Worm (Caenorhabditis elegans) whole organism, L4 larva: ENCODE data around the gene R08C7.5.

Experiments
- F37D6.2 ChIP-seq: sonication (generic microtip); optimal IDR thresholded peaks from 2 replicates; lab custom pipeline; 2016; ENCODE audit warnings: mild to moderate bottlenecking, missing genetic modification characterization, missing compliant biosample characterization
- F49E8.2 ChIP-seq: sonication (generic microtip); optimal IDR thresholded peaks from 2 replicates; lab custom pipeline; 2016; ENCODE audit warnings: missing compliant biosample characterization, mild to moderate bottlenecking, missing genetic modification characterization, borderline replicate concordance
- R02D3.7 ChIP-seq: fragments of 150-350 bp; sonication (generic microtip); optimal IDR thresholded peaks from 3 replicates; lab custom pipeline; 2014; ENCODE audit warnings: missing biosample characterization, missing genetic modification characterization
- T20F7.1 ChIP-seq: fragments of 200-800 bp; sonication (Bioruptor generic); optimal IDR thresholded peaks from 2 replicates; lab custom pipeline; 2018; ENCODE audit warnings: mild to moderate bottlenecking, missing genetic modification characterization, missing compliant biosample characterization
- T26A8.4 ChIP-seq: fragments of 200-800 bp; sonication (Bioruptor generic); IDR thresholded peaks from 2 replicates; pipeline ENCODE4 v1.3.6; 2022; ENCODE audit warnings: missing genetic modification characterization, missing compliant biosample characterization
- Y48G9A.11 ChIP-seq: fragments of 200-800 bp; sonication (Bioruptor generic); IDR thresholded peaks from 2 replicates; pipeline ENCODE4 v1.3.6; 2022; ENCODE audit warnings: missing genetic modification reagents, missing genetic modification characterization, missing compliant biosample characterization
- Y5F2A.4 ChIP-seq: fragments of 200-800 bp; sonication (Bioruptor generic); optimal IDR thresholded peaks from 2 replicates; lab custom pipeline; 2018; ENCODE audit warnings: mild to moderate bottlenecking, missing genetic modification characterization, missing compliant biosample characterization
- Y75B8A.6 ChIP-seq: fragments of 200-800 bp; sonication (Bioruptor generic); IDR thresholded peaks from 2 replicates; pipeline ENCODE4 v1.3.6; 2022; ENCODE audit warnings: missing genetic modification reagents, missing genetic modification characterization, missing compliant biosample characterization
- arid-1 ChIP-seq: fragments of 200-800 bp; sonication (Bioruptor generic); conservative IDR thresholded peaks from 2 replicates; pipeline ENCODE4 v1.3.6; 2022; ENCODE audit warnings: missing genetic modification reagents, missing genetic modification characterization, missing compliant biosample characterization
- attf-4 ChIP-seq: sonication (generic microtip); optimal IDR thresholded peaks from 3 replicates; lab custom pipeline; 2017; ENCODE audit warnings: missing biosample characterization, missing genetic modification characterization
- ceh-28 ChIP-seq: fragments of 150-350 bp; optimal IDR thresholded peaks from 2 replicates; lab custom pipeline; 2014; ENCODE audit warnings: missing biosample characterization, missing genetic modification reagents, missing genetic modification characterization
- ceh-62 ChIP-seq: sonication (generic microtip); optimal IDR thresholded peaks from 2 replicates; lab custom pipeline; 2017; ENCODE audit warnings: missing biosample characterization, missing genetic modification characterization
- ceh-82 ChIP-seq: sonication (generic microtip); optimal IDR thresholded peaks from 2 replicates; lab custom pipeline; 2017; ENCODE audit warnings: missing biosample characterization, missing genetic modification characterization
- cey-2 ChIP-seq: sonication (generic microtip); optimal IDR thresholded peaks from 3 replicates; lab custom pipeline; 2017; ENCODE audit warnings: missing genetic modification characterization, mild to moderate bottlenecking, missing compliant biosample characterization, antibody characterized with exemption, borderline replicate concordance; ENCODE audit not compliant: insufficient read depth
- daf-16 ChIP-seq, 3 experiments: sonication (generic microtip); optimal IDR thresholded peaks; 2 replicates each; lab custom pipeline; 2016 to 2017; ENCODE audit warnings: missing genetic modification characterization in 3 of 3, missing genetic modification reagents in 3 of 3, mild to moderate bottlenecking in 2 of 3, missing compliant biosample characterization in 2 of 3, missing biosample characterization in 1 of 3, moderate library complexity in 1 of 3
- dpl-1 ChIP-seq: fragments of 150-350 bp; optimal IDR thresholded peaks from 2 replicates; lab custom pipeline; 2014; ENCODE audit warnings: missing biosample characterization, missing genetic modification reagents, missing genetic modification characterization
- duxl-1 ChIP-seq: sonication (generic microtip); optimal IDR thresholded peaks from 2 replicates; lab custom pipeline; 2016; ENCODE audit warnings: mild to moderate bottlenecking, missing genetic modification characterization, moderate library complexity, missing compliant biosample characterization; ENCODE audit not compliant: poor library complexity
- dve-1 ChIP-seq: sonication (generic microtip); optimal IDR thresholded peaks from 2 replicates; lab custom pipeline; 2017; ENCODE audit warnings: antibody characterized with exemption, mild to moderate bottlenecking, missing genetic modification characterization, missing compliant biosample characterization; ENCODE audit not compliant: insufficient read depth
- egl-27 ChIP-seq: sonication (generic microtip); optimal IDR thresholded peaks from 3 replicates; lab custom pipeline; 2017; ENCODE audit warnings: missing biosample characterization, missing genetic modification reagents, missing genetic modification characterization
- gei-8 ChIP-seq: fragments of 200-800 bp; sonication (Bioruptor generic); optimal IDR thresholded peaks from 2 replicates; lab custom pipeline; 2018; ENCODE audit warnings: mild to moderate bottlenecking, missing genetic modification characterization, missing compliant biosample characterization
- hlh-30 ChIP-seq: sonication (generic microtip); optimal IDR thresholded peaks from 2 replicates; lab custom pipeline; 2017; ENCODE audit warnings: antibody characterized with exemption, mild to moderate bottlenecking, missing genetic modification characterization, missing compliant biosample characterization; ENCODE audit not compliant: insufficient read depth
- lim-7 ChIP-seq: fragments of 200-800 bp; sonication (Bioruptor generic); IDR thresholded peaks from 2 replicates; pipeline ENCODE4 v1.3.6; 2022; ENCODE audit warnings: missing genetic modification characterization, missing compliant biosample characterization
- lin-13 ChIP-seq: fragments of 150-350 bp; optimal IDR thresholded peaks from 2 replicates; lab custom pipeline; 2014; ENCODE audit warnings: missing biosample characterization, missing genetic modification reagents, missing genetic modification characterization
- lsy-2 ChIP-seq, 2 experiments: fragments of 150-350 bp in 1 of 2; sonication (generic microtip) in 1 of 2; optimal IDR thresholded peaks; 2 replicates each; lab custom pipeline; 2014 to 2017; ENCODE audit warnings: missing biosample characterization in 2 of 2, missing genetic modification characterization in 2 of 2
- mes-2 ChIP-seq: sonication (generic microtip); optimal IDR thresholded peaks from 2 replicates; lab custom pipeline; 2016; ENCODE audit warnings: missing genotype, mild to moderate bottlenecking, missing genetic modification characterization, missing compliant biosample characterization; ENCODE audit not compliant: poor library complexity, severe bottlenecking
- mxl-2 ChIP-seq: fragments of 200-800 bp; sonication (Bioruptor generic); conservative IDR thresholded peaks from 2 replicates; pipeline ENCODE4 v1.3.6; 2022; ENCODE audit warnings: missing genetic modification reagents, missing genetic modification characterization, missing compliant biosample characterization
- mxl-3 ChIP-seq: fragments of 200-800 bp; sonication (Bioruptor generic); optimal IDR thresholded peaks from 2 replicates; lab custom pipeline; 2018; ENCODE audit warnings: mild to moderate bottlenecking, missing genetic modification characterization, missing compliant biosample characterization
- nhr-10 ChIP-seq: fragments of 150-350 bp; optimal IDR thresholded peaks from 2 replicates; lab custom pipeline; 2014; ENCODE audit warnings: missing biosample characterization, missing genetic modification characterization
- nhr-102 ChIP-seq: sonication (generic microtip); optimal IDR thresholded peaks from 2 replicates; lab custom pipeline; 2016; ENCODE audit warnings: mild to moderate bottlenecking, missing genetic modification characterization, moderate library complexity, missing compliant biosample characterization
- nhr-111 ChIP-seq: fragments of 200-800 bp; sonication (Bioruptor generic); optimal IDR thresholded peaks from 2 replicates; lab custom pipeline; 2018; ENCODE audit warnings: mild to moderate bottlenecking, missing genetic modification characterization, missing compliant biosample characterization
- nhr-25 ChIP-seq: sonication (generic microtip); optimal IDR thresholded peaks from 2 replicates; lab custom pipeline; 2017; ENCODE audit warnings: missing genetic modification characterization, mild to moderate bottlenecking, missing compliant biosample characterization, antibody characterized with exemption, moderate library complexity, borderline replicate concordance; ENCODE audit not compliant: insufficient read depth
- nhr-41 ChIP-seq: fragments of 200-800 bp; sonication (Bioruptor generic); IDR thresholded peaks from 2 replicates; pipeline ENCODE4 v1.3.6; 2022; ENCODE audit warnings: missing genetic modification reagents, missing genetic modification characterization, missing compliant biosample characterization
- nhr-6 ChIP-seq: fragments of 150-350 bp; optimal IDR thresholded peaks from 2 replicates; lab custom pipeline; 2014; ENCODE audit warnings: missing biosample characterization, missing genetic modification characterization
- php-3 ChIP-seq: fragments of 200-800 bp; sonication (Bioruptor generic); IDR thresholded peaks from 2 replicates; pipeline ENCODE4 v1.3.6; 2022; ENCODE audit warnings: missing genetic modification reagents, missing genetic modification characterization, missing compliant biosample characterization
- rbr-2 ChIP-seq: sonication (generic microtip); optimal IDR thresholded peaks from 2 replicates; lab custom pipeline; 2016; ENCODE audit warnings: missing genotype, missing genetic modification characterization, missing compliant biosample characterization
- sdz-12 ChIP-seq: fragments of 200-800 bp; sonication (Bioruptor generic); optimal IDR thresholded peaks from 2 replicates; lab custom pipeline; 2018; ENCODE audit warnings: mild to moderate bottlenecking, missing genetic modification characterization, missing compliant biosample characterization
- snpc-4 ChIP-seq: fragments of 150-350 bp; optimal IDR thresholded peaks from 2 replicates; lab custom pipeline; 2014; ENCODE audit warnings: missing biosample characterization, missing genetic modification characterization
- spr-3 ChIP-seq: fragments of 200-800 bp; sonication (Bioruptor generic); optimal IDR thresholded peaks from 2 replicates; lab custom pipeline; 2018; ENCODE audit warnings: mild to moderate bottlenecking, missing genetic modification characterization, missing compliant biosample characterization
- unc-62 ChIP-seq, 3 experiments: fragments of 150-350 bp in 1 of 3; sonication (generic microtip); optimal IDR thresholded peaks in 2 of 3; peaks in 1 of 3; 1 replicate in 1 of 3; 2 replicates in 2 of 3; lab custom pipeline; 2014 to 2017; ENCODE audit warnings: missing biosample characterization in 3 of 3, missing genetic modification characterization in 3 of 3, missing genetic modification reagents in 3 of 3, missing genotype in 1 of 3
- zag-1 ChIP-seq: fragments of 150-350 bp; optimal IDR thresholded peaks from 2 replicates; lab custom pipeline; 2014; ENCODE audit warnings: missing biosample characterization, missing genetic modification characterization
- zfp-2 ChIP-seq: sonication (generic microtip); optimal IDR thresholded peaks from 2 replicates; lab custom pipeline; 2016; ENCODE audit warnings: mild to moderate bottlenecking, missing genetic modification characterization, missing compliant biosample characterization
- ztf-11 ChIP-seq: fragments of 150-350 bp; optimal IDR thresholded peaks from 2 replicates; lab custom pipeline; 2014; ENCODE audit warnings: missing biosample characterization, missing genetic modification characterization

R08C7.5 gene

DNA sequence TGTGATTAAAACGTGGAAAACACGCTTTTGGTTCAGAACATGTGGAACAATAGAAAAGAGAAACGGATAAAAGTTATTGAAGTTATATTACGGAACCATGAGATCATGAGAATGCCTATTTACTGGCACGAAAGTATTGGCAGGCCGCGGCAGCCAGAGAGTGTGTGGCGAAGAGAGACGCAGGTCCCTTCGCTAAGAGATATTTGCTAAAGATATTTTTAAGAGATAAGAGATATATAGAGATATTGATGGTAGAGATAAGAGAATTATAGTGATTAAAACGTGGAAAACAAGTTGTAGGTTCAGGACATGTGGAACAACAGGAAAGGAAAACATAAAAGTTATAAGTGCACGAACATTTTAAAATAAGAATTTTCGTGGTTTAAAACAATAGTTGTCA is 7.8 kb downstream of the R08C7.5 start:
- TF ChIP-seq zfp-2 (tag; lab: Kevin White, UChicago) (no peak), mes-2 (no peak), spr-3 (GFP tag; lab: Kevin White, UChicago) (no peak), nhr-25 (tag; lab: Kevin White, UChicago) (no peak), mxl-3 (GFP tag; lab: Kevin White, UChicago) (no peak), Y75B8A.6 (no peak), F49E8.2 (tag; lab: Kevin White, UChicago) (no peak), mxl-2 (GFP tag; lab: Robert Waterston, UW) (no peak), nhr-102 (no peak), dpl-1 (GFP tag; lab: Kevin White, UChicago) (no peak), hlh-30 (tag; lab: Kevin White, UChicago) (no peak), ceh-82 (no peak), lsy-2 (tag; optimal IDR thresholded peaks at IDR 0.05; lab: Kevin White, UChicago) (no peak), nhr-10 (no peak), ceh-62 (tag; lab: Kevin White, UChicago) (no peak), nhr-41 (GFP tag; lab: Robert Waterston, UW) (no peak), rbr-2 (tag; lab: Kevin White, UChicago) (no peak)

DNA sequence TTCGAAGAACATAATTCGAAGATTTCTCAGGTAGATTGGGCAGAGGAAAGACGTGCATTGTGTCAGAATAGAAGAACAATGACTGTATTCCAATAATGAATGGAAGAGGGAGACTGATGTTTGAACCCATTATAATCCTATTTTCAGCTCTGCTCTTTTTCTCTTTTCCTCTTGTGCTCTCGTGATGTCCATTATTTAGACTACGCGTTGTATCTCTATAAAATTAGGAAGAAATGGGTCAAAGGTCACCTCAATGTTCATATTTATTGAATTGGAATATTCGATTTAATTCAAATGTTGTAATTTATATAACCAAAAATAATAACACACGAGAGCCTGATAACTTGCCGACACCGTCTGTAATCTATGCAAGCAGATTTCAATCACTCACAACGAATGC is 9.2 kb downstream of the R08C7.5 start, which contains the start of gene fbxb-74:
Gene fbxb-74 (minus strand): TSS at position 101 of the 400 bp plus-strand sequence.
- TF ChIP-seq Y48G9A.11 (GFP tag; lab: Robert Waterston, UW) (no peak), attf-4 (tag; lab: Kevin White, UChicago) (no peak), T20F7.1 (GFP tag; lab: Kevin White, UChicago) (no peak), php-3 (GFP tag; lab: Robert Waterston, UW) (no peak), ztf-11 (tag; lab: Kevin White, UChicago) (no peak), T26A8.4 (GFP tag; lab: Robert Waterston, UW) (no peak), egl-27 (tag; lab: Kevin White, UChicago) (no peak), arid-1 (no peak)

DNA sequence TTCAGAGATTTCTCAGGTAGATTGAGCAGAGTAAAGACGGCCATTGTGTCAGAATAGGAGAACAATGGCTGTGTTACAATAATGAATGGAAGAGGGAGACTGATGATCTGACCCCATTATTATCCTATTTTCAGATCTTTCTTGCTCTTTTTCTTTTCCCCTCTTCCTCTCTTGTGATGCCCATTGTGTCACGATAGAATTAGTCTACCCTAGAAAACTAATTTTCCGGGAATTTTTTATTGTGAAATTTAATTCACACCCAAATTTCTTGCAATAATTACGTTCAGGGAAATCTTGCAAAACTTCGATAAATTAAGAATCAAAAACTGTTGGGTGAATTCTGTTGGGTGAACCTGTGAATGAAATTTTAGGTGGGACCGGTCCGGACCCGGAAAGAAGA is 11.0 kb downstream of the R08C7.5 start, which contains the start of gene fbxb-75:
Gene fbxb-75 (minus strand): TSS at position 101 of the 400 bp plus-strand sequence.
- TF ChIP-seq nhr-6 (tag; lab: Kevin White, UChicago), result no peak
- no peak for TF ChIP-seq snpc-4 (tag; lab: Kevin White, UChicago)
- TF ChIP-seq F49E8.2 (tag; lab: Kevin White, UChicago), result no peak
- no peak for TF ChIP-seq nhr-111 (GFP tag; lab: Kevin White, UChicago)
- no peak for TF ChIP-seq R02D3.7 (tag; lab: Kevin White, UChicago)

- no peak for TF ChIP-seq T20F7.1 (GFP tag; lab: Kevin White, UChicago)
- peak; percentile 95 for TF ChIP-seq mes-2
- peak; percentile 93 for TF ChIP-seq hlh-30 (tag; lab: Kevin White, UChicago)
- peak; percentile 91 for TF ChIP-seq nhr-102
- TF ChIP-seq ceh-28 (tag; lab: Kevin White, UChicago), result peak; percentile 18
- TF ChIP-seq F37D6.2 (tag; lab: Kevin White, UChicago), result peak; percentile 85
- TF ChIP-seq sdz-12 (GFP tag; lab: Kevin White, UChicago), result no peak
- TF ChIP-seq unc-62 (GFP tag; optimal IDR thresholded peaks at IDR 0.05 in 1 of 2; lab: Kevin White, UChicago), result peak in 1 of 2 experiments; percentile 99
- no peak for TF ChIP-seq unc-62 (tag; optimal IDR thresholded peaks at IDR 0.05; lab: Kevin White, UChicago)
- peak; percentile 78 for TF ChIP-seq mxl-3 (GFP tag; lab: Kevin White, UChicago)
- no peak for TF ChIP-seq lim-7 (GFP tag; lab: Robert Waterston, UW)
- TF ChIP-seq dve-1 (tag; lab: Kevin White, UChicago), result peak; percentile 98
- peak; percentile 31 for TF ChIP-seq gei-8
- no peak for TF ChIP-seq ceh-82
- peak; percentile 87 for TF ChIP-seq duxl-1 (tag; lab: Kevin White, UChicago)
- no peak for TF ChIP-seq Y5F2A.4 (GFP tag; lab: Kevin White, UChicago)
- TF ChIP-seq cey-2 (tag; lab: Kevin White, UChicago), result no peak
- peak; percentile 94 for TF ChIP-seq rbr-2 (tag; lab: Kevin White, UChicago)
- TF ChIP-seq daf-16 (GFP tag; optimal IDR thresholded peaks at IDR 0.05; lab: Kevin White, UChicago), result peak in 1 of 2 experiments; percentile 72
- peak; percentile 74 for TF ChIP-seq daf-16 (tag; optimal IDR thresholded peaks at IDR 0.05; lab: Kevin White, UChicago)
- TF ChIP-seq lin-13 (GFP tag; lab: Kevin White, UChicago), result peak; percentile 95
- no peak for TF ChIP-seq ceh-62 (tag; lab: Kevin White, UChicago)
- no peak for TF ChIP-seq zag-1
These were observed 15.8 kb downstream of the R08C7.5 start, which contains the start of the genes wapl-1 and htz-1 for ce11 chrIV:4445711-4446290. Gene wapl-1, minus strand, starts transcription at chrIV:4445740. Gene htz-1, plus strand, starts transcription at chrIV:4446216.
